Worm (Caenorhabditis elegans) whole organism, young adult: Measurements from ENCODE around the gene T14B4.1.
A peak's percentile ranks its signal among the peaks of the same experiment; 100 is the strongest.

Source experiments
- hmg-1.2 ChIP-seq: fragments of 200-800 bp; sonication (Bioruptor generic); IDR thresholded peaks from 2 replicates; pipeline ENCODE4 v1.3.6; 2022; ENCODE audit warnings: missing genetic modification reagents, missing genetic modification characterization, missing compliant biosample characterization
- zim-3 ChIP-seq: sonication (generic microtip); optimal IDR thresholded peaks from 2 replicates; lab custom pipeline; 2017; ENCODE audit warnings: mild to moderate bottlenecking, missing genetic modification characterization, moderate library complexity, missing compliant biosample characterization
- ztf-18 ChIP-seq: sonication (generic microtip); optimal IDR thresholded peaks from 2 replicates; lab custom pipeline; 2016; ENCODE audit warnings: missing genotype, mild to moderate bottlenecking, missing genetic modification characterization, missing compliant biosample characterization

The T14B4.1 gene

ce11 chrII:6788672-6789298, 52.1 kb downstream of the T14B4.1 start, which contains the start of gene T13C2.3:
TSS of gene T13C2.3 (plus strand) at chrII:6789248.
- TF ChIP-seq hmg-1.2 (GFP tag; lab: Robert Waterston, UW), result peak; percentile 34
- TF ChIP-seq zim-3 (tag; lab: Kevin White, UChicago), result no peak
- no peak for TF ChIP-seq ztf-18
